Fruit fly (Drosophila melanogaster) whole organism, pupa: ENCODE data around the gene CG13723.

Experiments
- CG10348 ChIP-seq: fragments of 200-800 bp; sonication (Bioruptor generic); IDR thresholded peaks from 2 replicates; pipeline ENCODE4 v1.3.6; 2022; ENCODE audit warnings: missing biosample characterization, missing genetic modification characterization
- CG12605 ChIP-seq: fragments of 200-800 bp; sonication (Bioruptor generic); IDR thresholded peaks from 2 replicates; pipeline ENCODE4 v1.3.6; 2022; ENCODE audit warnings: missing biosample characterization, missing genetic modification characterization
- CG13204 ChIP-seq: fragments of 200-800 bp; sonication (Bioruptor generic); optimal IDR thresholded peaks from 2 replicates; lab custom pipeline; 2018; ENCODE audit warnings: missing biosample characterization, mild to moderate bottlenecking, missing genetic modification characterization, moderate library complexity
- CG14655 ChIP-seq: fragments of 200-800 bp; sonication (Bioruptor generic); optimal IDR thresholded peaks from 3 replicates; lab custom pipeline; 2017; ENCODE audit warnings: mild to moderate bottlenecking, missing biosample characterization, missing genetic modification reagents, missing genetic modification characterization
- CG15710 ChIP-seq: fragments of 200-800 bp; sonication (Bioruptor generic); optimal IDR thresholded peaks from 2 replicates; lab custom pipeline; 2018; ENCODE audit warnings: missing biosample characterization, mild to moderate bottlenecking, missing genetic modification characterization, moderate library complexity
- CG17806 ChIP-seq: fragments of 200-800 bp; sonication (Bioruptor generic); optimal IDR thresholded peaks from 2 replicates; lab custom pipeline; 2018; ENCODE audit warnings: missing biosample characterization, mild to moderate bottlenecking, missing genetic modification characterization, moderate library complexity
- CG32121 ChIP-seq: fragments of 200-800 bp; sonication (Bioruptor generic); IDR thresholded peaks from 2 replicates; pipeline ENCODE4 v1.3.6; 2022; ENCODE audit warnings: missing biosample characterization, missing genetic modification characterization
- CG34367 ChIP-seq: fragments of 200-800 bp; sonication (Bioruptor generic); optimal IDR thresholded peaks from 2 replicates; lab custom pipeline; 2018; ENCODE audit warnings: missing biosample characterization, mild to moderate bottlenecking, missing genetic modification characterization
- CG4496 ChIP-seq: fragments of 200-800 bp; sonication (Bioruptor generic); IDR thresholded peaks from 3 replicates; pipeline ENCODE4 v1.3.6; 2022; ENCODE audit warnings: missing biosample characterization, missing genetic modification characterization
- CG8159 ChIP-seq: fragments of 200-800 bp; sonication (Bioruptor generic); optimal IDR thresholded peaks from 3 replicates; lab custom pipeline; 2018; ENCODE audit warnings: missing biosample characterization, mild to moderate bottlenecking, missing genetic modification characterization, moderate library complexity
- CG8301 ChIP-seq: fragments of 200-800 bp; sonication (Bioruptor generic); optimal IDR thresholded peaks from 2 replicates; lab custom pipeline; 2018; ENCODE audit warnings: missing biosample characterization, mild to moderate bottlenecking, missing genetic modification characterization
- CG9948 ChIP-seq: fragments of 200-800 bp; sonication (Bioruptor generic); optimal IDR thresholded peaks from 2 replicates; lab custom pipeline; 2018; ENCODE audit warnings: missing biosample characterization, mild to moderate bottlenecking, missing genetic modification characterization, moderate library complexity
- D1 ChIP-seq: fragments of 200-800 bp; sonication (Bioruptor generic); optimal IDR thresholded peaks from 2 replicates; lab custom pipeline; 2018; ENCODE audit warnings: missing biosample characterization, mild to moderate bottlenecking, missing genetic modification characterization, moderate library complexity
- EcR ChIP-seq: fragments of 200-800 bp; sonication (Bioruptor generic); optimal IDR thresholded peaks from 3 replicates; lab custom pipeline; 2019; ENCODE audit warnings: missing biosample characterization, missing genetic modification characterization, mild to moderate bottlenecking, moderate library complexity, missing genetic modification reagents
- Ets98B ChIP-seq: fragments of 200-800 bp; sonication (Bioruptor generic); IDR thresholded peaks from 2 replicates; pipeline ENCODE4 v1.3.6; 2022; ENCODE audit warnings: missing biosample characterization, missing genetic modification characterization
- Pif1A ChIP-seq: fragments of 200-800 bp; sonication (Bioruptor generic); optimal IDR thresholded peaks from 3 replicates; lab custom pipeline; 2016; ENCODE audit warnings: missing biosample characterization, missing genetic modification characterization
- Pif1B ChIP-seq: fragments of 200-800 bp; sonication (Bioruptor generic); optimal IDR thresholded peaks from 3 replicates; lab custom pipeline; 2016; ENCODE audit warnings: missing biosample characterization, missing genetic modification characterization
- Snoo ChIP-seq: fragments of 200-800 bp; sonication (Bioruptor generic); optimal IDR thresholded peaks from 3 replicates; lab custom pipeline; 2017; ENCODE audit warnings: missing biosample characterization, mild to moderate bottlenecking, missing genetic modification characterization, inconsistent platforms
- fd96Ca ChIP-seq: fragments of 200-800 bp; sonication (Bioruptor generic); IDR thresholded peaks from 3 replicates; pipeline ENCODE4 v1.3.6; 2022; ENCODE audit warnings: missing biosample characterization, missing genetic modification characterization
- gl ChIP-seq: fragments of 200-800 bp; sonication (Bioruptor generic); optimal IDR thresholded peaks from 2 replicates; lab custom pipeline; 2018; ENCODE audit warnings: missing biosample characterization, mild to moderate bottlenecking, missing genetic modification characterization
- rn ChIP-seq: fragments of 200-800 bp; sonication (Bioruptor generic); IDR thresholded peaks from 2 replicates; pipeline ENCODE4 v1.3.6; 2022; ENCODE audit warnings: missing biosample characterization, missing genetic modification characterization

Gene CG13723

dm6 chr3L:17264116-17264515, at the start of gene CG13723:
CG13723 (plus strand) TSS chr3L:17264416.
- TF ChIP-seq CG4496 (no peak), CG13204 (GFP tag; lab: Kevin White, UChicago) (no peak), CG8301 (no peak), CG15710 (no peak), Pif1A (GFP tag; lab: Kevin White, UChicago) (no peak), D1 (no peak), Ets98B (no peak), CG14655 (no peak), CG12605 (GFP tag; lab: Robert Waterston, UW) (no peak)
- TF ChIP-seq, all 21 proteins: peak for 0

- TF ChIP-seq rn (GFP tag; lab: Robert Waterston, UW) = no peak
- TF ChIP-seq CG10348 (GFP tag; lab: Robert Waterston, UW) = no peak
- peak; percentile 36 for TF ChIP-seq CG9948 (tag; lab: Kevin White, UChicago)
- no peak for TF ChIP-seq Pif1B
- TF ChIP-seq CG13204 (GFP tag; lab: Kevin White, UChicago) = peak; percentile 14
- TF ChIP-seq CG34367 = peak; percentile 31
- no peak for TF ChIP-seq Snoo
- TF ChIP-seq EcR (GFP tag; lab: Kevin White, UChicago) = no peak
- TF ChIP-seq CG15710 = peak; percentile 58
- no peak for TF ChIP-seq fd96Ca
- peak; percentile 19 for TF ChIP-seq CG14655
- TF ChIP-seq CG17806 (tag; lab: Kevin White, UChicago) = peak; percentile 16
- TF ChIP-seq CG8159 (tag; lab: Kevin White, UChicago) = peak; percentile 60
- TF ChIP-seq CG8301 = peak; percentile 43
- TF ChIP-seq Pif1A (GFP tag; lab: Kevin White, UChicago) = peak; percentile 9
- no peak for TF ChIP-seq CG12605 (GFP tag; lab: Robert Waterston, UW)
- no peak for TF ChIP-seq CG32121 (GFP tag; lab: Robert Waterston, UW)
- no peak for TF ChIP-seq Ets98B
- TF ChIP-seq CG4496 = no peak
- TF ChIP-seq gl = no peak
- TF ChIP-seq D1 = no peak
Measured at dm6 chr3L:17216263-17216662, 48.0 kb upstream of the CG13723 start.

dm6 chr3L:17219299-17219698, 44.9 kb upstream of the CG13723 start:
- TF ChIP-seq CG8159 (tag; lab: Kevin White, UChicago) = peak; percentile 4
- peak; percentile 54 for TF ChIP-seq CG14655
- peak; percentile 28 for TF ChIP-seq CG8301
- no peak for TF ChIP-seq Pif1B
- TF ChIP-seq Snoo = no peak
- TF ChIP-seq gl = no peak
- TF ChIP-seq CG10348 (GFP tag; lab: Robert Waterston, UW) = no peak
- TF ChIP-seq CG15710 = no peak
- TF ChIP-seq CG17806 (tag; lab: Kevin White, UChicago) = no peak
- no peak for TF ChIP-seq EcR (GFP tag; lab: Kevin White, UChicago)

- TF ChIP-seq CG8159 (tag; lab: Kevin White, UChicago) (peak; percentile 66), CG4496 (0 out of 3 replicates have a peak, but pooled peaks have one; percentile 36), fd96Ca (0 out of 3 replicates have a peak, but pooled peaks have one; percentile 14), CG34367 (no peak), CG8301 (peak; percentile 32), CG14655 (peak; percentile 45)
Measured at dm6 chr3L:17226330-17226729, 37.9 kb upstream of the CG13723 start.

- TF ChIP-seq Pif1A (GFP tag; lab: Kevin White, UChicago) (no peak), CG13204 (GFP tag; lab: Kevin White, UChicago) (no peak), CG14655 (no peak), CG8159 (tag; lab: Kevin White, UChicago) (no peak), CG15710 (no peak), Snoo (no peak), EcR (GFP tag; lab: Kevin White, UChicago) (no peak), rn (GFP tag; lab: Robert Waterston, UW) (no peak), CG32121 (GFP tag; lab: Robert Waterston, UW) (no peak), gl (no peak), CG8301 (no peak), CG12605 (GFP tag; lab: Robert Waterston, UW) (no peak), CG10348 (GFP tag; lab: Robert Waterston, UW) (no peak), CG4496 (no peak), Ets98B (no peak), Pif1B (no peak), fd96Ca (no peak), CG34367 (no peak), CG9948 (tag; lab: Kevin White, UChicago) (no peak), CG17806 (tag; lab: Kevin White, UChicago) (no peak)
Measured at dm6 chr3L:17237003-17237402, 27.2 kb upstream of the CG13723 start.

- TF ChIP-seq CG14655 (peak; percentile 59), CG34367 (no peak), D1 (no peak), Pif1A (GFP tag; lab: Kevin White, UChicago) (peak; percentile 41), CG10348 (GFP tag; lab: Robert Waterston, UW) (peak; percentile 15; the same call in 1 of the 2 replicates), CG12605 (GFP tag; lab: Robert Waterston, UW) (no peak), CG8159 (tag; lab: Kevin White, UChicago) (no peak), CG17806 (tag; lab: Kevin White, UChicago) (peak; percentile 37), Pif1B (peak; percentile 34), CG9948 (tag; lab: Kevin White, UChicago) (peak; percentile 33), CG8301 (peak; percentile 49), CG4496 (peak; percentile 75), Snoo (peak; percentile 35), CG13204 (GFP tag; lab: Kevin White, UChicago) (peak; percentile 63), gl (no peak), EcR (GFP tag; lab: Kevin White, UChicago) (no peak), Ets98B (peak; percentile 64), CG15710 (no peak), CG32121 (GFP tag; lab: Robert Waterston, UW) (peak; percentile 41; the same call in 1 of the 2 replicates), fd96Ca (peak; percentile 34; the same call in 1 of the 3 replicates), rn (GFP tag; lab: Robert Waterston, UW) (no peak)
Measured at dm6 chr3L:17238129-17238732, 26.0 kb upstream of the CG13723 start, which contains the start of gene Rbp6. Rbp6 (minus strand) TSS chr3L:17238212.
